Worm (Caenorhabditis elegans) whole organism, young adult: ENCODE measurements around the gene F28C6.5.

ENCODE experiments used
- B0035.1 ChIP-seq: sonication (generic microtip); optimal IDR thresholded peaks from 2 replicates; lab custom pipeline; 2016; ENCODE audit warnings: missing genetic modification characterization, mild to moderate bottlenecking, missing compliant biosample characterization, missing genotype, missing genetic modification reagents
- B0336.3 ChIP-seq: fragments of 200-800 bp; sonication (Bioruptor generic); IDR thresholded peaks from 2 replicates; pipeline ENCODE4 v1.3.6; 2022; ENCODE audit warnings: missing genetic modification characterization, missing compliant biosample characterization
- C06A6.2 ChIP-seq: fragments of 200-800 bp; sonication (Bioruptor generic); conservative IDR thresholded peaks from 2 replicates; pipeline ENCODE4 v1.3.6; 2022; ENCODE audit warnings: missing genetic modification characterization, missing compliant biosample characterization
- F33H1.4 ChIP-seq: fragments of 200-800 bp; sonication (Bioruptor generic); IDR thresholded peaks from 2 replicates; pipeline ENCODE4 v1.3.6; 2022; ENCODE audit warnings: missing genetic modification reagents, missing genetic modification characterization, missing compliant biosample characterization
- F37B4.10 ChIP-seq: fragments of 200-800 bp; sonication (Bioruptor generic); IDR thresholded peaks from 2 replicates; pipeline ENCODE4 v1.3.6; 2022; ENCODE audit warnings: missing genetic modification characterization, missing compliant biosample characterization
- F49E8.2 ChIP-seq: sonication (generic microtip); optimal IDR thresholded peaks from 3 replicates; lab custom pipeline; 2017; ENCODE audit warnings: missing genetic modification characterization, mild to moderate bottlenecking, missing compliant biosample characterization, antibody characterized with exemption, moderate library complexity; ENCODE audit not compliant: insufficient read depth
- Y53F4B.3 ChIP-seq: fragments of 200-800 bp; sonication (Bioruptor generic); IDR thresholded peaks from 2 replicates; pipeline ENCODE4 v1.3.6; 2022; ENCODE audit warnings: missing genetic modification reagents, missing genetic modification characterization, missing compliant biosample characterization
- Y53G8AR.9 ChIP-seq: fragments of 200-800 bp; sonication (Bioruptor generic); conservative IDR thresholded peaks from 2 replicates; pipeline ENCODE4 v1.3.6; 2022; ENCODE audit warnings: missing genetic modification reagents, missing genetic modification characterization, missing compliant biosample characterization
- Y56A3A.18 ChIP-seq: fragments of 200-800 bp; sonication (Bioruptor generic); IDR thresholded peaks from 2 replicates; pipeline ENCODE4 v1.3.6; 2022; ENCODE audit warnings: missing genetic modification reagents, missing genetic modification characterization, missing compliant biosample characterization
- Y95B8A.8 ChIP-seq: fragments of 200-800 bp; sonication (Bioruptor generic); IDR thresholded peaks from 2 replicates; pipeline ENCODE4 v1.3.6; 2022; ENCODE audit warnings: missing genetic modification reagents, missing genetic modification characterization, missing compliant biosample characterization
- ZK185.1 ChIP-seq: sonication (generic microtip); optimal IDR thresholded peaks from 2 replicates; lab custom pipeline; 2016; ENCODE audit warnings: mild to moderate bottlenecking, missing genetic modification characterization, missing compliant biosample characterization; ENCODE audit not compliant: poor library complexity, severe bottlenecking
- aptf-2 ChIP-seq: fragments of 200-800 bp; sonication (Bioruptor generic); conservative IDR thresholded peaks from 2 replicates; pipeline ENCODE4 v1.3.6; 2022; ENCODE audit warnings: missing genetic modification reagents, missing genetic modification characterization, missing compliant biosample characterization
- aptf-3 ChIP-seq: fragments of 200-800 bp; sonication (Bioruptor generic); IDR thresholded peaks from 2 replicates; pipeline ENCODE4 v1.3.6; 2022; ENCODE audit warnings: missing genetic modification characterization, missing compliant biosample characterization
- athp-1 ChIP-seq: sonication (generic microtip); optimal IDR thresholded peaks from 2 replicates; lab custom pipeline; 2017; ENCODE audit warnings: mild to moderate bottlenecking, missing genetic modification characterization, missing compliant biosample characterization
- attf-5 ChIP-seq: fragments of 200-800 bp; sonication (Bioruptor generic); optimal IDR thresholded peaks from 2 replicates; lab custom pipeline; 2018; ENCODE audit warnings: mild to moderate bottlenecking, missing genetic modification characterization, missing compliant biosample characterization
- bed-1 ChIP-seq: fragments of 200-800 bp; sonication (Bioruptor generic); IDR thresholded peaks from 2 replicates; pipeline ENCODE4 v1.3.6; 2022; ENCODE audit warnings: missing genetic modification reagents, missing genetic modification characterization, missing compliant biosample characterization
- cebp-1 ChIP-seq, 2 experiments: fragments of 200-800 bp in 1 of 2; sonication (Bioruptor generic) in 1 of 2; sonication (generic microtip) in 1 of 2; IDR thresholded peaks in 1 of 2; optimal IDR thresholded peaks in 1 of 2; 2 replicates each; pipeline versions ENCODE4 v1.3.6 to Lab custom; 2017 to 2022; ENCODE audit warnings: missing compliant biosample characterization in 2 of 2, missing genetic modification characterization in 2 of 2, mild to moderate bottlenecking in 1 of 2, missing genetic modification reagents in 1 of 2, moderate library complexity in 1 of 2
- ceh-100 ChIP-seq: fragments of 200-800 bp; sonication (Bioruptor generic); IDR thresholded peaks from 2 replicates; pipeline ENCODE4 v1.3.6; 2022; ENCODE audit warnings: missing genetic modification reagents, missing genetic modification characterization, missing compliant biosample characterization
- ceh-79 ChIP-seq: sonication (generic microtip); optimal IDR thresholded peaks from 2 replicates; lab custom pipeline; 2017; ENCODE audit warnings: mild to moderate bottlenecking, missing genetic modification characterization, missing compliant biosample characterization
- die-1 ChIP-seq: sonication (generic microtip); optimal IDR thresholded peaks from 2 replicates; lab custom pipeline; 2016; ENCODE audit warnings: missing genotype, mild to moderate bottlenecking, missing genetic modification characterization, missing compliant biosample characterization
- dox-1 ChIP-seq: fragments of 200-800 bp; sonication (Bioruptor generic); IDR thresholded peaks from 2 replicates; pipeline ENCODE4 v1.3.6; 2022; ENCODE audit warnings: missing genetic modification reagents, missing genetic modification characterization, missing compliant biosample characterization
- efl-1 ChIP-seq: fragments of 150-350 bp; optimal IDR thresholded peaks from 2 replicates; lab custom pipeline; 2014; ENCODE audit warnings: missing biosample characterization, missing genetic modification reagents, missing genetic modification characterization
- ekl-4 ChIP-seq: fragments of 200-800 bp; sonication (Bioruptor generic); IDR thresholded peaks from 2 replicates; pipeline ENCODE4 v1.3.6; 2022; ENCODE audit warnings: missing genetic modification reagents, missing genetic modification characterization, missing compliant biosample characterization
- fkh-3 ChIP-seq: sonication (generic microtip); optimal IDR thresholded peaks from 2 replicates; lab custom pipeline; 2016; ENCODE audit warnings: mild to moderate bottlenecking, missing genetic modification characterization, missing compliant biosample characterization
- gei-17 ChIP-seq: fragments of 200-800 bp; sonication (Bioruptor generic); optimal IDR thresholded peaks from 2 replicates; lab custom pipeline; 2018; ENCODE audit warnings: mild to moderate bottlenecking, missing genetic modification characterization, missing compliant biosample characterization
- him-1 ChIP-seq: sonication (generic microtip); optimal IDR thresholded peaks from 2 replicates; lab custom pipeline; 2016; ENCODE audit warnings: missing genotype, missing genetic modification reagents, missing genetic modification characterization, missing compliant biosample characterization
- hlh-26 ChIP-seq: fragments of 200-800 bp; sonication (Bioruptor generic); conservative IDR thresholded peaks from 2 replicates; pipeline ENCODE4 v1.3.6; 2022; ENCODE audit warnings: missing genetic modification reagents, missing genetic modification characterization, missing compliant biosample characterization
- lsl-1 ChIP-seq: fragments of 200-800 bp; sonication (Bioruptor generic); optimal IDR thresholded peaks from 2 replicates; lab custom pipeline; 2018; ENCODE audit warnings: mild to moderate bottlenecking, missing genetic modification characterization, moderate library complexity, missing compliant biosample characterization
- madf-10 ChIP-seq: sonication (generic microtip); optimal IDR thresholded peaks from 2 replicates; lab custom pipeline; 2016; ENCODE audit warnings: mild to moderate bottlenecking, missing genetic modification characterization, missing compliant biosample characterization
- madf-6 ChIP-seq: fragments of 200-800 bp; sonication (Bioruptor generic); IDR thresholded peaks from 2 replicates; pipeline ENCODE4 v1.3.6; 2022; ENCODE audit warnings: missing genetic modification reagents, missing genetic modification characterization, missing compliant biosample characterization
- mxl-1 ChIP-seq: sonication (generic microtip); optimal IDR thresholded peaks from 2 replicates; lab custom pipeline; 2016; ENCODE audit warnings: missing genetic modification characterization, missing compliant biosample characterization
- nhr-27 ChIP-seq: fragments of 200-800 bp; sonication (Bioruptor generic); optimal IDR thresholded peaks from 2 replicates; lab custom pipeline; 2018; ENCODE audit warnings: mild to moderate bottlenecking, missing genetic modification characterization, moderate library complexity, missing compliant biosample characterization
- nhr-80 ChIP-seq: sonication (generic microtip); optimal IDR thresholded peaks from 2 replicates; lab custom pipeline; 2016; ENCODE audit warnings: missing genetic modification characterization, missing compliant biosample characterization
- pbrm-1 ChIP-seq: fragments of 200-800 bp; sonication (Bioruptor generic); IDR thresholded peaks from 2 replicates; pipeline ENCODE4 v1.3.6; 2022; ENCODE audit warnings: missing genetic modification reagents, missing genetic modification characterization, missing compliant biosample characterization
- sea-2 ChIP-seq: fragments of 200-800 bp; sonication (Bioruptor generic); IDR thresholded peaks from 2 replicates; pipeline ENCODE4 v1.3.6; 2022; ENCODE audit warnings: missing genetic modification characterization, missing compliant biosample characterization
- somi-1 ChIP-seq: fragments of 200-800 bp; sonication (Bioruptor generic); optimal IDR thresholded peaks from 2 replicates; lab custom pipeline; 2018; ENCODE audit warnings: mild to moderate bottlenecking, missing genetic modification characterization, missing compliant biosample characterization
- unc-130 ChIP-seq: sonication (generic microtip); optimal IDR thresholded peaks from 2 replicates; lab custom pipeline; 2016; ENCODE audit warnings: missing genetic modification reagents, missing genetic modification characterization, missing compliant biosample characterization
- xnd-1 ChIP-seq: sonication (generic microtip); optimal IDR thresholded peaks from 2 replicates; lab custom pipeline; 2016; ENCODE audit warnings: missing genotype, missing genetic modification reagents, missing genetic modification characterization, missing compliant biosample characterization
- ztf-28 ChIP-seq: fragments of 200-800 bp; sonication (Bioruptor generic); IDR thresholded peaks from 2 replicates; pipeline ENCODE4 v1.3.6; 2022; ENCODE audit warnings: missing genetic modification reagents, missing genetic modification characterization, missing compliant biosample characterization

The F28C6.5 gene

ce11 chrII:8603567-8604359 lies 4.4 kb downstream of the F28C6.5 start, which contains the start of gene suf-1 (continued):
- TF ChIP-seq Y53F4B.3 (GFP tag; lab: Robert Waterston, UW) (no peak), mxl-1 (tag; lab: Kevin White, UChicago) (peak; percentile 29), ceh-79 (tag; lab: Kevin White, UChicago) (no peak), F49E8.2 (peak; percentile 94), attf-5 (GFP tag; lab: Kevin White, UChicago) (peak; percentile 24), die-1 (tag; lab: Kevin White, UChicago) (peak; percentile 37), unc-130 (GFP tag; lab: Kevin White, UChicago) (peak; percentile 69), dox-1 (GFP tag; lab: Robert Waterston, UW) (peak; percentile 12; the same call in 1 of the 2 replicates), efl-1 (GFP tag; lab: Kevin White, UChicago) (peak; percentile 43), lsl-1 (GFP tag; lab: Kevin White, UChicago) (peak; percentile 58), hlh-26 (GFP tag; lab: Robert Waterston, UW) (no peak), Y56A3A.18 (GFP tag; lab: Robert Waterston, UW) (peak; percentile 75; the same call in 1 of the 2 replicates), Y95B8A.8 (GFP tag; lab: Robert Waterston, UW) (0 out of 2 replicates have a peak, but pooled peaks have one; percentile 34), B0336.3 (GFP tag; lab: Robert Waterston, UW) (peak; percentile 89), F33H1.4 (peak; percentile 65), Y53G8AR.9 (peak; percentile 85), cebp-1 (GFP tag; IDR thresholded peaks at IDR 0.05; lab: Robert Waterston, UW) (no peak), cebp-1 (tag; optimal IDR thresholded peaks at IDR 0.05; lab: Kevin White, UChicago) (no peak), nhr-27 (tag; lab: Kevin White, UChicago) (no peak), athp-1 (peak; percentile 40), ceh-100 (GFP tag; lab: Robert Waterston, UW) (peak; percentile 32; the same call in 1 of the 2 replicates), pbrm-1 (GFP tag; lab: Robert Waterston, UW) (peak; percentile 45; the same call in 1 of the 2 replicates), ZK185.1 (tag; lab: Kevin White, UChicago) (peak; percentile 55), madf-6 (GFP tag; lab: Robert Waterston, UW) (peak; percentile 85)

- no peak for TF ChIP-seq somi-1 (GFP tag; lab: Kevin White, UChicago)
- TF ChIP-seq F49E8.2, result peak; percentile 16
- TF ChIP-seq bed-1, result no peak
- TF ChIP-seq Y53F4B.3 (GFP tag; lab: Robert Waterston, UW), result no peak
- no peak for TF ChIP-seq gei-17 (GFP tag; lab: Kevin White, UChicago)
- no peak for TF ChIP-seq aptf-2 (GFP tag; lab: Robert Waterston, UW)
- TF ChIP-seq, all 124 proteins: peak for 1
These were observed 7.2 kb downstream of the F28C6.5 start, which contains the start of gene F28C6.8 for ce11 chrII:8606549-8606948. TSS of gene F28C6.8 (plus strand) at chrII:8606849.

- no peak for TF ChIP-seq fkh-3
- peak; percentile 28 for TF ChIP-seq him-1
- TF ChIP-seq ekl-4 (GFP tag; lab: Robert Waterston, UW), result no peak
- no peak for TF ChIP-seq aptf-3 (GFP tag; lab: Robert Waterston, UW)
These were observed 8.3 kb downstream of the F28C6.5 start, which contains the start of gene F28C6.10 for ce11 chrII:8607662-8608061. TSS of gene F28C6.10 (plus strand) at chrII:8607962.

- no peak for TF ChIP-seq hlh-26 (GFP tag; lab: Robert Waterston, UW)
- no peak for TF ChIP-seq sea-2 (GFP tag; lab: Robert Waterston, UW)
- TF ChIP-seq C06A6.2 (GFP tag; lab: Robert Waterston, UW), result no peak
- TF ChIP-seq attf-5 (GFP tag; lab: Kevin White, UChicago), result no peak
- no peak for TF ChIP-seq B0035.1
- TF ChIP-seq nhr-80 (tag; lab: Kevin White, UChicago), result no peak
- TF ChIP-seq F49E8.2, result no peak
- TF ChIP-seq Y95B8A.8 (GFP tag; lab: Robert Waterston, UW), result no peak
- no peak for TF ChIP-seq ztf-28
- no peak for TF ChIP-seq F37B4.10
- no peak for TF ChIP-seq madf-10 (tag; lab: Kevin White, UChicago)
- no peak for TF ChIP-seq xnd-1
These were observed 10.8 kb downstream of the F28C6.5 start, which contains the start of gene F28C6.9 for ce11 chrII:8610085-8610484. TSS of gene F28C6.9 (minus strand) at chrII:8610185.
